Worm (Caenorhabditis elegans) whole organism, early embryonic: Measurements from ENCODE around the gene Y17G9B.2.

Experiments used
- B0310.2 ChIP-seq: sonication (generic microtip); optimal IDR thresholded peaks from 2 replicates; lab custom pipeline; 2016; ENCODE audit warnings: mild to moderate bottlenecking, missing genetic modification characterization, missing compliant biosample characterization
- F13C5.2 ChIP-seq: sonication (generic microtip); optimal IDR thresholded peaks from 2 replicates; lab custom pipeline; 2017; ENCODE audit warnings: mild to moderate bottlenecking, missing genetic modification characterization, inconsistent platforms, missing compliant biosample characterization
- aly-1 ChIP-seq: sonication (generic microtip); optimal IDR thresholded peaks from 2 replicates; lab custom pipeline; 2016; ENCODE audit warnings: missing genetic modification characterization, missing compliant biosample characterization
- ama-1 ChIP-seq: fragments of 150-350 bp; optimal IDR thresholded peaks from 2 replicates; lab custom pipeline; 2014
- ceh-13 ChIP-seq: fragments of 200-800 bp; sonication (Bioruptor generic); optimal IDR thresholded peaks from 2 replicates; lab custom pipeline; 2018; ENCODE audit warnings: mild to moderate bottlenecking, missing genetic modification characterization, missing compliant biosample characterization
- ceh-36 ChIP-seq: sonication (generic microtip); optimal IDR thresholded peaks from 2 replicates; lab custom pipeline; 2016; ENCODE audit warnings: missing genetic modification characterization, inconsistent platforms, missing compliant biosample characterization
- ets-7 ChIP-seq: sonication (generic microtip); optimal IDR thresholded peaks from 2 replicates; lab custom pipeline; 2016; ENCODE audit warnings: missing genotype, missing genetic modification characterization, missing compliant biosample characterization
- flt-1 ChIP-seq: fragments of 200-800 bp; sonication (Bioruptor generic); IDR thresholded peaks from 2 replicates; pipeline ENCODE4 v1.3.6; 2022; ENCODE audit warnings: missing genetic modification characterization, missing compliant biosample characterization
- hmbx-1 ChIP-seq: sonication (generic microtip); optimal IDR thresholded peaks from 2 replicates; lab custom pipeline; 2016; ENCODE audit warnings: mild to moderate bottlenecking, missing genetic modification characterization, missing compliant biosample characterization
- hnd-1 ChIP-seq: sonication (generic microtip); optimal IDR thresholded peaks from 2 replicates; lab custom pipeline; 2016; ENCODE audit warnings: missing genetic modification characterization, missing compliant biosample characterization
- pes-1 ChIP-seq: fragments of 200-800 bp; sonication (Bioruptor generic); IDR thresholded peaks from 2 replicates; pipeline ENCODE4 v1.3.6; 2022; ENCODE audit warnings: missing genetic modification reagents, missing genetic modification characterization, missing compliant biosample characterization
- scrt-1 ChIP-seq: fragments of 200-800 bp; sonication (Bioruptor generic); IDR thresholded peaks from 2 replicates; pipeline ENCODE4 v1.3.6; 2022; ENCODE audit warnings: missing genetic modification characterization, missing compliant biosample characterization
- sea-1 ChIP-seq: fragments of 200-800 bp; sonication (Bioruptor generic); conservative IDR thresholded peaks from 2 replicates; pipeline ENCODE4 v1.3.6; 2022; ENCODE audit warnings: missing genetic modification characterization, missing compliant biosample characterization
- tbx-11 ChIP-seq: fragments of 200-800 bp; sonication (Bioruptor generic); IDR thresholded peaks from 2 replicates; pipeline ENCODE4 v1.3.6; 2022; ENCODE audit warnings: missing genetic modification characterization, missing compliant biosample characterization
- tbx-37 ChIP-seq: fragments of 200-800 bp; sonication (Bioruptor generic); conservative IDR thresholded peaks from 2 replicates; pipeline ENCODE4 v1.3.6; 2022; ENCODE audit warnings: missing genetic modification reagents, missing genetic modification characterization, missing compliant biosample characterization
- tra-4 ChIP-seq: sonication (generic microtip); optimal IDR thresholded peaks from 2 replicates; lab custom pipeline; 2017; ENCODE audit warnings: missing genetic modification characterization, missing compliant biosample characterization

Gene Y17G9B.2

DNA sequence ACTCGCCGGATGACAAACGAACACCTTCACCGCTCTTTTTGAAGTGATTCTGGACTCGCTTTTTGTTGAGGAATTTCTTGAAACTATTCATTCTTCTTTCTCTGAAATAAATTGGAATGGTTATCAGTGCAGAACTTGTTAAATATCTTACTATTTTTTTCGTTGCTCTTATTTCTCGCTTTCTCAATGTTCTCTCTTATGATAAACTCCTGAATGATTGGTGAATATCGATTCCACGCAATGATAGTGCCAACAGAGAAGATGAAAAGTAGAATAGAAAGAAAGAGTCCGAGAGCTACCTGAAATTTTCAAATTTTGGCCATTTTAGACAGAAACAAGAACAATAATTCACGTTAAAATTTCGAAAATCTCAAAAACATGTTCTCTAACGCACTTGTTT lies 45.5 kb downstream of the Y17G9B.2 start, which contains the start of gene ubxn-6:
Gene ubxn-6 (minus strand): TSS at position 101 of the 400 bp plus-strand sequence.
- TF ChIP-seq tbx-37 (GFP tag; lab: Robert Waterston, UW) (no peak), scrt-1 (GFP tag; lab: Robert Waterston, UW) (no peak), ama-1 (lab: Kevin White, UChicago) (no peak), ceh-13 (GFP tag; lab: Kevin White, UChicago) (no peak), hmbx-1 (tag; lab: Kevin White, UChicago) (no peak), ceh-36 (tag; lab: Kevin White, UChicago) (no peak), ets-7 (tag; lab: Kevin White, UChicago) (no peak), hnd-1 (tag; lab: Kevin White, UChicago) (no peak), tbx-11 (GFP tag; lab: Robert Waterston, UW) (no peak), flt-1 (no peak), pes-1 (GFP tag; lab: Robert Waterston, UW) (no peak), F13C5.2 (tag; lab: Kevin White, UChicago) (no peak)

DNA sequence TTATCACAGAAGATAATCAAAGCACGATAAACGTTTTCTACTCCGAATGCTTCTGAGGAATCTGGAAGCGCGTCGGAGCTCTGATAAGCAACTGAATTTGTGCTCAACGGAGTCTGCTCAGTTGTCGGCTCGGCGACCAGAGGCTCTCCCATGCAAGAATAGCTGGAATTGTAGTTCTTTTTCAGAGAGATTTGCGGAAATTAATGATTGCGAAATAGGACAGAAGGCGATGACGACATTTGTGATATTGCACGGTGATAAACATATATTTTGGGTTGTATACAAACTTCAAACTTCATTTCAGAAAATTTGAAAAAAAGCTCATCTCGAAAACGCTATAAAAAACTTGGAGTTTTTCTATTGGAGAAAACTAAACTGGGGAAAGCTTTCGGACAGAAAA lies 45.9 kb downstream of the Y17G9B.2 start, which contains the start of gene H06H21.37:
Gene H06H21.37 (minus strand): TSS at position 162 of the 400 bp plus-strand sequence.
- TF ChIP-seq ceh-36 (tag; lab: Kevin White, UChicago) (no peak), B0310.2 (tag; lab: Kevin White, UChicago) (no peak), tra-4 (tag; lab: Kevin White, UChicago) (no peak)

DNA sequence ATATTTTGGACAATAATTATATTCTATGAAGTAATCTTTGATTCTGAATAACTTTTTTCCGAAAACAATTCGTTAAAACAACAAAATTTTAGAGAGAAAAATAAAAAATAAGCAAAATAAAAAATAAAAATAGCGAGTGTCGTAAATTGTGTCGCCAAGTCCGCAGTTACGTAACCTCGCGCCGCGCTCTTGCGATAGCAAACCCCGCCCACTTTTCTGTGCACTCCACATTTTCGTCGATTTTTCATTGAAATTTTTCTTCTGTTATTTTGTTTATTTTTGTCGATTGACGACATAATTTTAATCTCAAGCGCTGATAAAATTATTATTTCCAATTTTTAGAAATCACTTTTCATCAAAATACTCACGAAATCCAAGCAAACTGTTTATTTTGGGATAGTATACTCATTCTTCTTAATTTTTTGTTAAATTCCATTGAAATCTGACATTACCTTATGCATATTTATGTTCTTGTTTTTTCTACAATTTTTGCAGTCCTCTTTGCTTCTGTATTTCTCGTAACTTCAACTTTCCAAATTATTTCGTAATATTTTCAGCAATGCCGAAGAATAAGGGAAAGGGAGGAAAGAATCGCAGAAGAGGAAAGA lies 46.5 kb downstream of the Y17G9B.2 start, which contains the start of gene eif-1.A:
Gene eif-1.A (plus strand): TSS at position 558 of the 608 bp plus-strand sequence.
- TF ChIP-seq sea-1 (GFP tag; lab: Robert Waterston, UW): no peak
- no peak for TF ChIP-seq ceh-36 (tag; lab: Kevin White, UChicago)
- TF ChIP-seq F13C5.2 (tag; lab: Kevin White, UChicago): peak; percentile 58
- TF ChIP-seq tbx-37 (GFP tag; lab: Robert Waterston, UW): 0 out of 2 replicates have a peak, but pooled peaks have one; percentile 22
- no peak for TF ChIP-seq aly-1 (tag; lab: Kevin White, UChicago)
- no peak for TF ChIP-seq B0310.2 (tag; lab: Kevin White, UChicago)
- no peak for TF ChIP-seq tbx-11 (GFP tag; lab: Robert Waterston, UW)

DNA sequence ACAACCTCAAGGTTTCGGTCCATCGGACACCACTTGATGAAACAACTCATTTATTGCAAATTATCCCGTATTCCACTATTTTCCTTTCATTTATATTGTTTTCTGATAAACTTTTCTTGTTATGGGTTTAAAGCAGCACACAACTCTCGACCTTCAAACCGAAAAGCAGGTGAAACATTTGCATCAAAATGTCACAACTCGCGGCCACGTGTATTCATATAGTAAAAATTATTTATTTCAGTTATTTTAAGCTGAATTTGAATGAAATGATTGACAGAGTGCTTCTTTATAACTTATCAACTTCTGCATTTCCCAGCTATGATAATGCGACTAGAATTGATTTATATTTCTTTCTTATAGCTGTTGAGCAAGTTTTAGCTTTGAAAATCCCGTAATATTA lies 47.9 kb downstream of the Y17G9B.2 start, which contains the start of gene srw-95:
Gene srw-95 (plus strand): TSS at position 213 of the 400 bp plus-strand sequence.
- no peak for TF ChIP-seq F13C5.2 (tag; lab: Kevin White, UChicago)
- no peak for TF ChIP-seq scrt-1 (GFP tag; lab: Robert Waterston, UW)
- no peak for TF ChIP-seq ets-7 (tag; lab: Kevin White, UChicago)
- TF ChIP-seq ceh-36 (tag; lab: Kevin White, UChicago): no peak

DNA sequence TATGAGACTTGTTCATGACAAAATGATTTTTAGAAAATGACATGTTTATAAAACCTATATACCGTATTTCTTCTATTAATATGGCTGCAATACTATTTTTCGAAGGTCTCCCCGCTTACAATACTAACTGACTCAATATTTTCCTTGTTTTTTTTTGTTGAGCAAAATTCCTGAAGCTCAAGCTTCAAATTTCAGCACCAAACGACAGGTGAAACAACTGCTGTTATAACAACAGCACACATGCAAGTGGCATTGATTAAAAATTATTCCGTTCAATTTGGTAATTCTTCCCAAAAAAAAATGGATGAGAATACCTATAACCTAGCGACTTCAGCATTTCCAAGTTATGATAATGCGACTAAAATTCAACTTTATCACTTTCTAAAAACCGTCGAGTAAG lies 50.2 kb downstream of the Y17G9B.2 start, which contains the start of gene srw-94:
Gene srw-94 (plus strand): TSS at position 301 of the 400 bp plus-strand sequence.
- no peak for TF ChIP-seq flt-1
- TF ChIP-seq B0310.2 (tag; lab: Kevin White, UChicago): no peak
- TF ChIP-seq scrt-1 (GFP tag; lab: Robert Waterston, UW): no peak
- TF ChIP-seq tra-4 (tag; lab: Kevin White, UChicago): no peak
- TF ChIP-seq ets-7 (tag; lab: Kevin White, UChicago): no peak
- TF ChIP-seq ceh-13 (GFP tag; lab: Kevin White, UChicago): no peak
- no peak for TF ChIP-seq pes-1 (GFP tag; lab: Robert Waterston, UW)
